Fruit fly (Drosophila melanogaster) whole organism: ENCODE measurements around the gene Eip74EF.

Source experiments
- CG8478 ChIP-seq: fragments of >200 bp; optimal IDR thresholded peaks from 2 replicates; lab custom pipeline; 2018; ENCODE audit warnings: inconsistent platforms
- EcR ChIP-seq, 2 experiments: fragments of >200 bp; optimal IDR thresholded peaks; 2 replicates each; lab custom pipeline; 2017; ENCODE audit warnings: missing biosample characterization in 2 of 2, missing genetic modification characterization in 2 of 2, missing genetic modification reagents in 2 of 2
- pan ChIP-seq: fragments of >200 bp; optimal IDR thresholded peaks from 2 replicates; lab custom pipeline; 2017
- usp ChIP-seq: fragments of >200 bp; optimal IDR thresholded peaks from 2 replicates; lab custom pipeline; 2017; ENCODE audit warnings: missing biosample characterization, missing genetic modification characterization, mixed read lengths

DNA sequence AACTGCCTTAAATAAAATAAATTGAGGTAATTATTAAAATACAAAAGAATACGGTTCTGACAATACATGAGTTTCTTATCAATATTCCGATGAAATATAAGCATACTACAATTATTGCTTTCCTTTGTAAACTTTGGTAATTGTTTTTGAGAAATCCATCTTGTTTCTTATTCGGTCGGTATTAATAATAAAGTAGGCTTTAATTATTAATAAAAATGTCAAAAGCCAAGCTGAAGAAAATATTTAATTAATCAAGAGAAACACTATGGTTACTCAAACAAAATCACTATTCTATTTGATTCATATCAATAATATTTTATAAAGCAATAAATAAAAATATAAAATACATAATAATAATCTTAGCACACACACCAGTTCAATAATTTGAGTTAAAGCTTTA lies 27.5 kb upstream of the Eip74EF start, which contains the start of gene CG43085:
- TF ChIP-seq usp (no peak), EcR (GFP tag; optimal IDR thresholded peaks at IDR 0.05; lab: Kevin White, UChicago) (no peak), pan (lab: Kevin White, UChicago) (no peak), CG8478 (no peak)
